Worm (Caenorhabditis elegans) whole organism, L1 larva: ENCODE data around the gene T08B1.4.

Experiments
- C04F5.9 ChIP-seq: sonication (generic microtip); optimal IDR thresholded peaks from 2 replicates; lab custom pipeline; 2016; ENCODE audit warnings: missing genetic modification characterization, missing compliant biosample characterization
- F16B12.6 ChIP-seq: fragments of 150-350 bp; optimal IDR thresholded peaks from 2 replicates; lab custom pipeline; 2014; ENCODE audit warnings: missing biosample characterization, missing genetic modification characterization
- aha-1 ChIP-seq: fragments of 150-350 bp; optimal IDR thresholded peaks from 2 replicates; lab custom pipeline; 2014; ENCODE audit warnings: missing biosample characterization, missing genetic modification characterization
- blmp-1 ChIP-seq: fragments of 150-350 bp; optimal IDR thresholded peaks from 2 replicates; lab custom pipeline; 2014; ENCODE audit warnings: missing biosample characterization, missing genetic modification characterization
- ceh-8 ChIP-seq: fragments of 200-800 bp; sonication (Bioruptor generic); optimal IDR thresholded peaks from 2 replicates; lab custom pipeline; 2018; ENCODE audit warnings: mild to moderate bottlenecking, missing genetic modification characterization, moderate library complexity, missing compliant biosample characterization
- ceh-88 ChIP-seq: fragments of 200-800 bp; sonication (Bioruptor generic); IDR thresholded peaks from 2 replicates; pipeline ENCODE4 v1.3.6; 2022; ENCODE audit warnings: missing genetic modification characterization, missing compliant biosample characterization
- ceh-90 ChIP-seq: sonication (generic microtip); optimal IDR thresholded peaks from 2 replicates; lab custom pipeline; 2016; ENCODE audit warnings: missing genetic modification characterization, missing compliant biosample characterization
- ces-1 ChIP-seq: fragments of 150-350 bp; optimal IDR thresholded peaks from 2 replicates; lab custom pipeline; 2014; ENCODE audit warnings: missing biosample characterization, missing genetic modification reagents, missing genetic modification characterization
- efl-3 ChIP-seq: fragments of 200-800 bp; sonication (Bioruptor generic); optimal IDR thresholded peaks from 2 replicates; lab custom pipeline; 2018; ENCODE audit warnings: mild to moderate bottlenecking, missing genetic modification characterization, missing compliant biosample characterization
- egl-13 ChIP-seq: sonication (generic microtip); optimal IDR thresholded peaks from 2 replicates; lab custom pipeline; 2016; ENCODE audit warnings: missing genotype, missing genetic modification reagents, missing genetic modification characterization, missing compliant biosample characterization
- egl-27 ChIP-seq, 2 experiments: fragments of 150-350 bp in 1 of 2; sonication (generic microtip); optimal IDR thresholded peaks; 3 replicates each; lab custom pipeline; 2017 to 2018; ENCODE audit warnings: missing biosample characterization in 2 of 2, missing genetic modification characterization in 2 of 2, missing genetic modification reagents in 2 of 2
- elt-2 ChIP-seq: sonication (generic microtip); optimal IDR thresholded peaks from 2 replicates; lab custom pipeline; 2016; ENCODE audit warnings: missing genetic modification characterization, mild to moderate bottlenecking, inconsistent platforms, missing compliant biosample characterization, missing genetic modification reagents
- elt-3 ChIP-seq, 6 experiments: fragments of 150-350 bp in 1 of 6; sonication (generic microtip); optimal IDR thresholded peaks; 2 replicates each; lab custom pipeline; 2017 to 2018; ENCODE audit warnings: missing biosample characterization in 6 of 6, missing genetic modification characterization in 6 of 6, inconsistent platforms in 1 of 6
- fkh-4 ChIP-seq: sonication (generic microtip); optimal IDR thresholded peaks from 2 replicates; lab custom pipeline; 2016; ENCODE audit warnings: missing compliant biosample characterization, missing genetic modification characterization, borderline replicate concordance
- fkh-8 ChIP-seq: sonication (generic microtip); optimal IDR thresholded peaks from 2 replicates; lab custom pipeline; 2016; ENCODE audit warnings: mild to moderate bottlenecking, missing genetic modification characterization, missing compliant biosample characterization
- fos-1 ChIP-seq: fragments of 150-350 bp; optimal IDR thresholded peaks from 2 replicates; lab custom pipeline; 2014; ENCODE audit warnings: missing biosample characterization, missing genetic modification characterization
- grh-1 ChIP-seq: fragments of 200-800 bp; sonication (Bioruptor generic); IDR thresholded peaks from 2 replicates; pipeline ENCODE4 v1.3.6; 2022; ENCODE audit warnings: missing genetic modification reagents, missing genetic modification characterization, missing compliant biosample characterization
- hpl-2 ChIP-seq: fragments of 150-350 bp; optimal IDR thresholded peaks from 2 replicates; lab custom pipeline; 2014; ENCODE audit warnings: missing biosample characterization, missing genetic modification reagents, missing genetic modification characterization
- irx-1 ChIP-seq: sonication (generic microtip); optimal IDR thresholded peaks from 2 replicates; lab custom pipeline; 2016; ENCODE audit warnings: missing genetic modification characterization, missing compliant biosample characterization
- jun-1 ChIP-seq: fragments of 150-350 bp; optimal IDR thresholded peaks from 2 replicates; lab custom pipeline; 2014; ENCODE audit warnings: missing biosample characterization, missing genetic modification reagents, missing genetic modification characterization
- lin-13 ChIP-seq: fragments of 150-350 bp; optimal IDR thresholded peaks from 2 replicates; lab custom pipeline; 2014; ENCODE audit warnings: missing biosample characterization, missing genetic modification reagents, missing genetic modification characterization
- lin-35 ChIP-seq, 2 experiments: fragments of 150-350 bp; optimal IDR thresholded peaks; 2 replicates each; lab custom pipeline; 2014; ENCODE audit warnings: missing biosample characterization in 2 of 2, missing genetic modification characterization in 2 of 2, missing genetic modification reagents in 2 of 2
- lin-39 ChIP-seq: fragments of 150-350 bp; optimal IDR thresholded peaks from 2 replicates; lab custom pipeline; 2014; ENCODE audit warnings: missing biosample characterization, missing genetic modification reagents, missing genetic modification characterization
- lir-3 ChIP-seq: sonication (generic microtip); optimal IDR thresholded peaks from 2 replicates; lab custom pipeline; 2016; ENCODE audit warnings: mild to moderate bottlenecking, missing genetic modification characterization, moderate library complexity, missing compliant biosample characterization; ENCODE audit not compliant: poor library complexity
- lsy-2 ChIP-seq, 2 experiments: fragments of 150-350 bp; optimal IDR thresholded peaks; 2 replicates each; lab custom pipeline; 2014; ENCODE audit warnings: missing biosample characterization in 2 of 2, missing genetic modification characterization in 2 of 2
- nhr-12 ChIP-seq: sonication (generic microtip); optimal IDR thresholded peaks from 2 replicates; lab custom pipeline; 2017; ENCODE audit warnings: missing biosample characterization, missing genetic modification characterization
- nhr-20 ChIP-seq: sonication (generic microtip); optimal IDR thresholded peaks from 2 replicates; lab custom pipeline; 2016; ENCODE audit warnings: mild to moderate bottlenecking, missing genetic modification characterization, missing compliant biosample characterization
- nhr-71 ChIP-seq: sonication (generic microtip); optimal IDR thresholded peaks from 2 replicates; lab custom pipeline; 2016; ENCODE audit warnings: mild to moderate bottlenecking, missing genetic modification characterization, moderate library complexity, missing compliant biosample characterization
- nhr-84 ChIP-seq: sonication (generic microtip); optimal IDR thresholded peaks from 2 replicates; lab custom pipeline; 2017; ENCODE audit warnings: missing biosample characterization, missing genetic modification characterization
- nhr-85 ChIP-seq: sonication (generic microtip); peaks from one replicate; lab custom pipeline; 2016; ENCODE audit warnings: missing genetic modification characterization, inconsistent platforms, missing compliant biosample characterization
- pag-3 ChIP-seq: sonication (generic microtip); optimal IDR thresholded peaks from 2 replicates; lab custom pipeline; 2017; ENCODE audit warnings: missing genetic modification characterization, mild to moderate bottlenecking, missing compliant biosample characterization, antibody characterized with exemption, borderline replicate concordance; ENCODE audit not compliant: insufficient read depth
- pqm-1 ChIP-seq: sonication (generic microtip); optimal IDR thresholded peaks from 3 replicates; lab custom pipeline; 2017; ENCODE audit warnings: missing biosample characterization, missing genetic modification characterization
- snpc-4 ChIP-seq: fragments of 150-350 bp; optimal IDR thresholded peaks from 2 replicates; lab custom pipeline; 2014; ENCODE audit warnings: missing biosample characterization, missing genetic modification characterization
- sox-4 ChIP-seq: sonication (generic microtip); optimal IDR thresholded peaks from 2 replicates; lab custom pipeline; 2016; ENCODE audit warnings: missing genetic modification characterization, missing compliant biosample characterization
- sup-37 ChIP-seq: fragments of 200-800 bp; sonication (Bioruptor generic); optimal IDR thresholded peaks from 2 replicates; lab custom pipeline; 2018; ENCODE audit warnings: mild to moderate bottlenecking, missing genetic modification characterization, missing compliant biosample characterization
- swsn-7 ChIP-seq: sonication (generic microtip); optimal IDR thresholded peaks from 2 replicates; lab custom pipeline; 2016; ENCODE audit warnings: missing genetic modification characterization, missing compliant biosample characterization
- tlp-1 ChIP-seq: fragments of 150-350 bp; optimal IDR thresholded peaks from 2 replicates; lab custom pipeline; 2014; ENCODE audit warnings: missing biosample characterization, missing genetic modification characterization
- vab-15 ChIP-seq: sonication (generic microtip); optimal IDR thresholded peaks from 2 replicates; lab custom pipeline; 2017; ENCODE audit warnings: missing genotype, mild to moderate bottlenecking, missing genetic modification characterization, missing compliant biosample characterization
- xbp-1 ChIP-seq: sonication (generic microtip); optimal IDR thresholded peaks from 2 replicates; lab custom pipeline; 2016; ENCODE audit warnings: missing genetic modification characterization, missing compliant biosample characterization
- zag-1 ChIP-seq: fragments of 150-350 bp; optimal IDR thresholded peaks from 2 replicates; lab custom pipeline; 2014; ENCODE audit warnings: missing biosample characterization, missing genetic modification characterization

The T08B1.4 gene

DNA sequence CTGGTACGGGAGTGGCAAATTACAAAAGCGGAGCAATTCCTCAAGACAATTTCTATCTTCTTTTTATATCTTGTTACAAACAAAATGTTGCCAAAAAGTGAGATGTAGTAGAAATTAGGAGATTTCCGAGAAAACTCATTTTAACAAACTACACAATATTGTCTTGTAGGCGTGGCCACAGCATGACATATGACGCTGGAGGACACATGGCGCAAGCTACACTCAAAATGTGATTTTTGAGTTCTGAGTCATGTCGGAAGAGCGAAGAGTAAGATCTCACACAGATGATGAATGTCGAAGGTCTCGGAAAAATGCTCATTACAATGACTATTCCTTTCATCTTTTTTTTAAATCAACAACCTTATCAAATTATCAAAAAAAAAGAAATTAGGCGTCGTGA is 17.6 kb upstream of the T08B1.4 start, which contains the start of gene Y40B10B.1:
Gene Y40B10B.1 (minus strand): TSS at position 101 of the 400 bp plus-strand sequence.
- no peak for TF ChIP-seq pag-3
- TF ChIP-seq nhr-71 (tag; lab: Kevin White, UChicago): no peak
- TF ChIP-seq lin-13: no peak
- no peak for TF ChIP-seq hpl-2
- TF ChIP-seq elt-3 (tag; optimal IDR thresholded peaks at IDR 0.05; lab: Kevin White, UChicago): no peak
- TF ChIP-seq xbp-1: no peak
- TF ChIP-seq nhr-85 (tag; lab: Kevin White, UChicago): no peak
- no peak for TF ChIP-seq nhr-12 (tag; lab: Kevin White, UChicago)
- no peak for TF ChIP-seq irx-1 (tag; lab: Kevin White, UChicago)
- no peak for TF ChIP-seq lsy-2 (tag; optimal IDR thresholded peaks at IDR 0.05; lab: Kevin White, UChicago)
- TF ChIP-seq grh-1 (GFP tag; lab: Robert Waterston, UW): no peak

DNA sequence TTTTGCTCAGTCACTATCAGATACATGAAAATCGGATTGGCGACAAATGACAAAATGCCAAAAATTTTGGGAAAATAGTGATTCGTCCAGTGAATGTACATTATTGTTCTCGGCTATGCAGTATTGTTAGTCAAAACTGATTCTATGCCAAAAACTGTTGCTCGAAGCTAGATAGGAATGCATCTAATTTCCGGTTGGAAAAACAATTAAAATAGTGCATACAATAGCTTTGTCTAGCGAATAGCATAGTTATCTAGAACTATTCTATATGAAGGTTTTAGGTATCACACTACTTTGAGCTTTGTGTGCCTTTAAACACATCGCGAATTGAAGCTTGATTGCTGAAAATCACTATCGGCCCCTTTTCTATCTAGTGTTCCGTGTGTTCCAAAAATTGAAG is 14.3 kb upstream of the T08B1.4 start, which contains the start of gene srj-15:
Gene srj-15 (minus strand): TSS at position 101 of the 400 bp plus-strand sequence.
- TF ChIP-seq snpc-4 (tag; lab: Kevin White, UChicago): no peak
- no peak for TF ChIP-seq grh-1 (GFP tag; lab: Robert Waterston, UW)
- TF ChIP-seq efl-3 (GFP tag; lab: Kevin White, UChicago): no peak
- TF ChIP-seq C04F5.9 (tag; lab: Kevin White, UChicago): no peak
- TF ChIP-seq F16B12.6 (tag; lab: Kevin White, UChicago): no peak
- TF ChIP-seq egl-27 (tag; optimal IDR thresholded peaks at IDR 0.05; lab: Kevin White, UChicago): no peak
- TF ChIP-seq lin-39 (tag; lab: Kevin White, UChicago): no peak
- no peak for TF ChIP-seq sup-37 (GFP tag; lab: Kevin White, UChicago)
- TF ChIP-seq tlp-1 (tag; lab: Kevin White, UChicago): no peak
- TF ChIP-seq jun-1 (tag; lab: Kevin White, UChicago): no peak
- no peak for TF ChIP-seq elt-3 (tag; optimal IDR thresholded peaks at IDR 0.05; lab: Kevin White, UChicago)
- TF ChIP-seq ceh-90 (tag; lab: Kevin White, UChicago): no peak

DNA sequence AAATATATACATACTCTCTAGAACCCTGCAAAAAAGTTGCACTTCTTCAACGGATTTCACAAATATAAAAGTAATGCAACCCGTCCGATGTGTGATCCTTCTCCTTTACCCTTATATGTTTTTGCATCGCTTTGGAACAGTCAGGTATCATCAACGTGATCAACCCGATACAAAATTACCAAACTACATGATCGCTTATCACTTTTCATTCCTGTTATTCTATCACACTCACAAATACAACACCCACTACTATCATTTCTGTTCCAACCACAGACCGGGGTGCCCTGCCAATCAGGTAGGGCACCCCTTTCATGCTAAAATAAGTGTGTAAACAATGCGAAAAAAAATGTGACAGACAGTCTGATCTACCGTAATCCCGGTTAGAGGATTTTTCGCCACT is 12.1 kb upstream of the T08B1.4 start:
- no peak for TF ChIP-seq hpl-2
- no peak for TF ChIP-seq sup-37 (GFP tag; lab: Kevin White, UChicago)
- TF ChIP-seq vab-15 (tag; lab: Kevin White, UChicago): no peak
- TF ChIP-seq fos-1 (tag; lab: Kevin White, UChicago): no peak
- TF ChIP-seq swsn-7 (tag; lab: Kevin White, UChicago): no peak
- TF ChIP-seq lir-3: no peak
- no peak for TF ChIP-seq sox-4 (tag; lab: Kevin White, UChicago)
- TF ChIP-seq, all 84 proteins: peak for 0

DNA sequence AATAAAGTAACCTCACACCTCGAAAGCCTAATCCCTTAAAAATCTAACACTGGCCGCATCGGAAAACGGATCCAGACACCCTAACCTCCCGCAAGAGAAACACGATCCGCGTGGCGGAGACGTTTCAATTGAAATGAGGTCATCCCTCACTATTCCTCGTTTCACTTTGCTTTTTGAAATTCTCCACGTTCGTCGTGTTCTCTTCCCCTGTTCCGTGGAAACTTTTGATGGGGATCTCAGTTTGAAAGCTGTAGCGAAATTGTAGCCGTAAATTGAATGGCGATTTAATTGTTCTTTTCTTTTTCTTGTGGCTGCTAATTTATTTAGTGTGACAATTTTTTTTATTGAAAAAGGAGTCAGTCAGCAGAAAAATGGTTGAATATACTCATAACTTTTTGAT is 10.3 kb upstream of the T08B1.4 start:
- no peak for TF ChIP-seq nhr-12 (tag; lab: Kevin White, UChicago)
- TF ChIP-seq blmp-1 (tag; lab: Kevin White, UChicago): peak; percentile 51

DNA sequence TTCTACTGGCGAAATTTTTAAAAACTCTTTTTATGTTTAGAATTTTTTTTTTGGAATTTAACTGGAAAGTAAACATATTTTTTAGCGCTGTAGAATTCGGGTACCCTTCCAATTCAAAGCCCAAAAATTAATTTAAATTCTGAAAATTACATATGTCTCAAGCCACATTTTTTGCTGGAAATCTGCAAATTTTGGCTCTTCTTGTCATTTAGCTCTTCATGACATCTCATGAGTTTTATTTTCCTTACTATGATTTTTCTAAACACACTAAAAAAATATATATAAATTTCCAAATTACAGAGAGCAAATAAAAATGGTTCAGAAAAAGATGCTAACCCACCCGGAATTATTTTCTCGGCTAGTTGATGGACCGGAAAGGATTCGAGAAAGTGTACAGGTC is 9.8 kb upstream of the T08B1.4 start, which contains the start of gene acs-3:
Gene acs-3 (plus strand): TSS at position 301 of the 400 bp plus-strand sequence.
- TF ChIP-seq nhr-12 (tag; lab: Kevin White, UChicago) (no peak), ceh-88 (GFP tag; lab: Robert Waterston, UW) (no peak), zag-1 (tag; lab: Kevin White, UChicago) (no peak), swsn-7 (tag; lab: Kevin White, UChicago) (no peak), nhr-84 (tag; lab: Kevin White, UChicago) (no peak), pqm-1 (no peak), nhr-20 (tag; lab: Kevin White, UChicago) (no peak), egl-13 (tag; lab: Kevin White, UChicago) (no peak), sox-4 (tag; lab: Kevin White, UChicago) (no peak), fkh-8 (tag; lab: Kevin White, UChicago) (no peak), fkh-4 (tag; lab: Kevin White, UChicago) (no peak), aha-1 (tag; lab: Kevin White, UChicago) (no peak), lin-35 (GFP tag; optimal IDR thresholded peaks at IDR 0.05; lab: Kevin White, UChicago) (no peak), ces-1 (no peak), snpc-4 (tag; lab: Kevin White, UChicago) (no peak), elt-2 (no peak), ceh-8 (GFP tag; lab: Kevin White, UChicago) (no peak)
- TF ChIP-seq, all 84 proteins: peak for 0
